Fruit fly (Drosophila melanogaster) whole organism, embryonic: Measurements from ENCODE around the gene CG5639.

ENCODE experiments used
- Atf3 ChIP-seq: fragments of 200-800 bp; sonication (Bioruptor generic); optimal IDR thresholded peaks from 3 replicates; lab custom pipeline; 2016; ENCODE audit warnings: missing biosample characterization, missing genetic modification characterization
- B-H2 ChIP-seq: fragments of 200-800 bp; sonication (Bioruptor generic); optimal IDR thresholded peaks from 2 replicates; lab custom pipeline; 2018; ENCODE audit warnings: missing biosample characterization, mild to moderate bottlenecking, missing genetic modification characterization
- C15 ChIP-seq: fragments of 200-800 bp; sonication (Bioruptor generic); IDR thresholded peaks from 3 replicates; pipeline ENCODE4 v1.3.6; 2022; ENCODE audit warnings: missing biosample characterization, missing genetic modification characterization
- CG10147 ChIP-seq: fragments of 200-800 bp; sonication (Bioruptor generic); optimal IDR thresholded peaks from 2 replicates; lab custom pipeline; 2019; ENCODE audit warnings: missing biosample characterization, mild to moderate bottlenecking, missing genetic modification characterization, moderate library complexity
- CG10209 ChIP-seq: fragments of 200-800 bp; sonication (Bioruptor generic); optimal IDR thresholded peaks from 3 replicates; lab custom pipeline; 2017; ENCODE audit warnings: missing biosample characterization, mild to moderate bottlenecking, missing genetic modification characterization, missing genetic modification reagents
- CG11560 ChIP-seq: fragments of 200-800 bp; sonication (Bioruptor generic); IDR thresholded peaks from 3 replicates; pipeline ENCODE4 v1.3.6; 2022; ENCODE audit warnings: missing biosample characterization, missing genetic modification characterization
- CG12299 ChIP-seq: fragments of 200-800 bp; sonication (Bioruptor generic); optimal IDR thresholded peaks from 2 replicates; lab custom pipeline; 2018; ENCODE audit warnings: missing biosample characterization, mild to moderate bottlenecking, missing genetic modification characterization
- CG15269 ChIP-seq: fragments of 200-800 bp; sonication (Bioruptor generic); optimal IDR thresholded peaks from 2 replicates; lab custom pipeline; 2018; ENCODE audit warnings: missing biosample characterization, mild to moderate bottlenecking, missing genetic modification characterization, moderate library complexity
- CG1647 ChIP-seq: fragments of 200-800 bp; sonication (Bioruptor generic); optimal IDR thresholded peaks from 3 replicates; lab custom pipeline; 2016; ENCODE audit warnings: missing biosample characterization, missing genetic modification characterization
- CG16779 ChIP-seq: fragments of 200-800 bp; sonication (Bioruptor generic); IDR thresholded peaks from 2 replicates; pipeline ENCODE4 v1.3.6; 2022; ENCODE audit warnings: missing biosample characterization, missing genetic modification characterization
- CG17568 ChIP-seq: fragments of 200-800 bp; sonication (Bioruptor generic); optimal IDR thresholded peaks from 2 replicates; lab custom pipeline; 2018; ENCODE audit warnings: missing biosample characterization, mild to moderate bottlenecking, missing genetic modification characterization, moderate library complexity
- CG17612 ChIP-seq: fragments of 200-800 bp; sonication (Bioruptor generic); IDR thresholded peaks from 2 replicates; pipeline ENCODE4 v1.3.6; 2022; ENCODE audit warnings: missing biosample characterization, missing genetic modification characterization
- CG18262 ChIP-seq: fragments of 200-800 bp; optimal IDR thresholded peaks from 3 replicates; lab custom pipeline; 2019; ENCODE audit warnings: missing biosample characterization, mild to moderate bottlenecking, missing genetic modification characterization, moderate library complexity
- CG18619 ChIP-seq: fragments of 200-800 bp; sonication (Bioruptor generic); optimal IDR thresholded peaks from 3 replicates; lab custom pipeline; 2017; ENCODE audit warnings: missing biosample characterization, mild to moderate bottlenecking, missing genetic modification characterization
- CG30020 ChIP-seq: fragments of 200-800 bp; optimal IDR thresholded peaks from 2 replicates; lab custom pipeline; 2019; ENCODE audit warnings: missing biosample characterization, mild to moderate bottlenecking, missing genetic modification characterization, moderate library complexity
- CG3281 ChIP-seq: fragments of 200-800 bp; sonication (Bioruptor generic); optimal IDR thresholded peaks from 3 replicates; lab custom pipeline; 2017; ENCODE audit warnings: missing biosample characterization, mild to moderate bottlenecking, missing genetic modification characterization
- CG4820 ChIP-seq: fragments of 200-800 bp; sonication (Bioruptor generic); optimal IDR thresholded peaks from 3 replicates; lab custom pipeline; 2016; ENCODE audit warnings: missing biosample characterization, missing genetic modification characterization
- CG7556 ChIP-seq: fragments of 200-800 bp; sonication (Bioruptor generic); optimal IDR thresholded peaks from 2 replicates; lab custom pipeline; 2017; ENCODE audit warnings: missing biosample characterization, mild to moderate bottlenecking, missing genetic modification characterization
- CkIIα-i1 ChIP-seq: fragments of 200-800 bp; sonication (Bioruptor generic); IDR thresholded peaks from 2 replicates; pipeline ENCODE4 v1.3.6; 2022; ENCODE audit warnings: missing biosample characterization, missing genetic modification characterization
- D ChIP-seq, 2 experiments: fragments of 200-800 bp in 1 of 2; fragments of >200 bp in 1 of 2; sonication (Bioruptor generic) in 1 of 2; optimal IDR thresholded peaks; 2 replicates in 1 of 2; 3 replicates in 1 of 2; lab custom pipeline; 2017; ENCODE audit warnings: mild to moderate bottlenecking in 1 of 2, missing biosample characterization in 1 of 2, missing genetic modification characterization in 1 of 2, missing genetic modification reagents in 1 of 2
- Dbx ChIP-seq: fragments of 200-800 bp; sonication (Bioruptor generic); IDR thresholded peaks from 3 replicates; pipeline ENCODE4 v1.3.6; 2022; ENCODE audit warnings: missing biosample characterization, missing genetic modification characterization
- H2.0 ChIP-seq: fragments of 200-800 bp; sonication (Bioruptor generic); IDR thresholded peaks from 2 replicates; pipeline ENCODE4 v1.3.6; 2022; ENCODE audit warnings: missing biosample characterization, missing genetic modification characterization
- HmgZ ChIP-seq: fragments of 200-800 bp; sonication (Bioruptor generic); optimal IDR thresholded peaks from 2 replicates; lab custom pipeline; 2018; ENCODE audit warnings: missing biosample characterization, mild to moderate bottlenecking, missing genetic modification characterization
- Hmr ChIP-seq: fragments of 200-800 bp; sonication (Bioruptor generic); optimal IDR thresholded peaks from 3 replicates; lab custom pipeline; 2017; ENCODE audit warnings: mild to moderate bottlenecking, missing biosample characterization, missing genetic modification reagents, missing genetic modification characterization
- MBD-R2 ChIP-seq: fragments of 200-800 bp; sonication (Bioruptor generic); IDR thresholded peaks from 2 replicates; pipeline ENCODE4 v1.3.6; 2022; ENCODE audit warnings: missing biosample characterization, missing genetic modification characterization
- Rx ChIP-seq: fragments of 200-800 bp; sonication (Bioruptor generic); IDR thresholded peaks from 2 replicates; pipeline ENCODE4 v1.3.6; 2022; ENCODE audit warnings: missing biosample characterization, missing genetic modification characterization
- Stat92E ChIP-seq, 3 experiments: fragments of >200 bp in 2 of 3; fragments of 200-800 bp in 1 of 3; sonication (Bioruptor generic) in 1 of 3; optimal IDR thresholded peaks; 2 replicates each; lab custom pipeline; 2017 to 2019; ENCODE audit warnings: missing biosample characterization in 3 of 3, missing genetic modification characterization in 3 of 3, mild to moderate bottlenecking in 1 of 3, moderate library complexity in 1 of 3
- Trl ChIP-seq, 3 experiments: fragments of >200 bp in 2 of 3; fragments of 200-800 bp in 1 of 3; sonication (Bioruptor generic) in 1 of 3; optimal IDR thresholded peaks; 2 replicates in 1 of 3; 3 replicates in 2 of 3; lab custom pipeline; 2016 to 2017; ENCODE audit warnings: missing biosample characterization in 1 of 3, missing genetic modification characterization in 1 of 3
- Xrp1 ChIP-seq: fragments of 200-800 bp; sonication (Bioruptor generic); IDR thresholded peaks from 2 replicates; pipeline ENCODE4 v1.3.6; 2022; ENCODE audit warnings: missing biosample characterization, missing genetic modification characterization
- bbx ChIP-seq: fragments of 200-800 bp; sonication (Bioruptor generic); IDR thresholded peaks from 2 replicates; pipeline ENCODE4 v1.3.6; 2022; ENCODE audit warnings: missing biosample characterization, missing genetic modification characterization; ENCODE audit not compliant: partially characterized antibody
- crp ChIP-seq, 2 experiments: fragments of 200-800 bp; sonication (Bioruptor generic); optimal IDR thresholded peaks; 2 replicates in 1 of 2; 3 replicates in 1 of 2; lab custom pipeline; 2017; ENCODE audit warnings: missing biosample characterization in 2 of 2, missing genetic modification characterization in 2 of 2, mild to moderate bottlenecking in 1 of 2, moderate library complexity in 1 of 2
- fu2 ChIP-seq: fragments of 200-800 bp; sonication (Bioruptor generic); optimal IDR thresholded peaks from 2 replicates; lab custom pipeline; 2016; ENCODE audit warnings: missing biosample characterization, missing genetic modification characterization
- inv ChIP-seq: fragments of 200-800 bp; sonication (Bioruptor generic); IDR thresholded peaks from 2 replicates; pipeline ENCODE4 v1.3.6; 2022; ENCODE audit warnings: missing biosample characterization, missing genetic modification characterization; ENCODE audit not compliant: partially characterized antibody
- lmd ChIP-seq: fragments of 200-800 bp; sonication (Bioruptor generic); IDR thresholded peaks from 2 replicates; pipeline ENCODE4 v1.3.6; 2022; ENCODE audit warnings: missing biosample characterization, missing genetic modification characterization
- mam ChIP-seq: fragments of 200-800 bp; sonication (Bioruptor generic); optimal IDR thresholded peaks from 3 replicates; lab custom pipeline; 2016; ENCODE audit warnings: missing biosample characterization, missing genetic modification characterization
- mld ChIP-seq: fragments of 200-800 bp; sonication (Bioruptor generic); IDR thresholded peaks from 3 replicates; pipeline ENCODE4 v1.3.6; 2022; ENCODE audit warnings: missing biosample characterization, missing genetic modification characterization; ENCODE audit not compliant: partially characterized antibody
- salm ChIP-seq: fragments of 200-800 bp; sonication (Bioruptor generic); optimal IDR thresholded peaks from 2 replicates; lab custom pipeline; 2018; ENCODE audit warnings: missing biosample characterization, mild to moderate bottlenecking, missing genetic modification characterization
- sd ChIP-seq: fragments of 200-800 bp; sonication (Bioruptor generic); optimal IDR thresholded peaks from 3 replicates; lab custom pipeline; 2018; ENCODE audit warnings: missing biosample characterization, mild to moderate bottlenecking, missing genetic modification characterization, moderate library complexity
- shn ChIP-seq: fragments of 200-800 bp; sonication (Bioruptor generic); optimal IDR thresholded peaks from 3 replicates; lab custom pipeline; 2016; ENCODE audit warnings: missing biosample characterization, missing genetic modification characterization
- so ChIP-seq: fragments of 200-800 bp; sonication (Bioruptor generic); IDR thresholded peaks from 3 replicates; pipeline ENCODE4 v1.3.6; 2022; ENCODE audit warnings: missing biosample characterization, missing genetic modification characterization
- tin ChIP-seq: fragments of 200-800 bp; sonication (Bioruptor generic); optimal IDR thresholded peaks from 3 replicates; lab custom pipeline; 2016; ENCODE audit warnings: missing biosample characterization, missing genetic modification characterization
- tio ChIP-seq: fragments of 200-800 bp; sonication (Bioruptor generic); optimal IDR thresholded peaks from 2 replicates; lab custom pipeline; 2017; ENCODE audit warnings: missing biosample characterization, missing genetic modification characterization, inconsistent platforms
- tll ChIP-seq, 2 experiments: fragments of 200-800 bp in 1 of 2; fragments of >200 bp in 1 of 2; sonication (Bioruptor generic) in 1 of 2; optimal IDR thresholded peaks; 2 replicates each; lab custom pipeline; 2017 to 2019; ENCODE audit warnings: missing biosample characterization in 2 of 2, missing genetic modification characterization in 2 of 2, mild to moderate bottlenecking in 1 of 2, moderate library complexity in 1 of 2
- tna ChIP-seq: fragments of 200-800 bp; sonication (Bioruptor generic); IDR thresholded peaks from 2 replicates; pipeline ENCODE4 v1.3.6; 2022; ENCODE audit warnings: missing biosample characterization, missing genetic modification characterization; ENCODE audit not compliant: partially characterized antibody
- unc-4 ChIP-seq: fragments of 200-800 bp; sonication (Bioruptor generic); IDR thresholded peaks from 2 replicates; pipeline ENCODE4 v1.3.6; 2022; ENCODE audit warnings: missing biosample characterization, missing genetic modification characterization; ENCODE audit not compliant: partially characterized antibody
- vvl ChIP-seq: fragments of 200-800 bp; sonication (Bioruptor generic); IDR thresholded peaks from 2 replicates; pipeline ENCODE4 v1.3.6; 2022; ENCODE audit warnings: missing biosample characterization, missing genetic modification characterization
- zen ChIP-seq: fragments of 200-800 bp; sonication (Bioruptor generic); optimal IDR thresholded peaks from 3 replicates; lab custom pipeline; 2018; ENCODE audit warnings: missing biosample characterization, mild to moderate bottlenecking, missing genetic modification characterization, moderate library complexity

The CG5639 gene

dm6 chr3R:27607218-27607929 lies 11.4 kb upstream of the CG5639 start, which contains the start of the genes dsd and Tusp (continued):
- TF ChIP-seq CG16779 (GFP tag; lab: Robert Waterston, UW) (0 out of 2 replicates have a peak, but pooled peaks have one; percentile 45), Xrp1 (GFP tag; lab: Robert Waterston, UW) (peak; percentile 79), unc-4 (GFP tag; lab: Robert Waterston, UW) (peak; percentile 56), vvl (peak; percentile 82), CG11560 (tag; lab: Robert Waterston, UW) (no peak), D (optimal IDR thresholded peaks at IDR 0.05; lab: Kevin White, UChicago) (no peak), D (GFP tag; optimal IDR thresholded peaks at IDR 0.05; lab: Kevin White, UChicago) (peak; percentile 62), Trl (optimal IDR thresholded peaks at IDR 0.05; lab: Kevin White, UChicago) (no peak), Trl (GFP tag; optimal IDR thresholded peaks at IDR 0.05; lab: Kevin White, UChicago) (peak; percentile 81), lmd (GFP tag; lab: Robert Waterston, UW) (peak; percentile 72), Atf3 (peak; percentile 58), tll (GFP tag; optimal IDR thresholded peaks at IDR 0.05; lab: Kevin White, UChicago) (no peak), H2.0 (GFP tag; lab: Robert Waterston, UW) (peak; percentile 78), mld (GFP tag; lab: Robert Waterston, UW) (no peak), zen (tag; lab: Kevin White, UChicago) (peak; percentile 48), sd (tag; lab: Kevin White, UChicago) (no peak), tin (GFP tag; lab: Kevin White, UChicago) (peak; percentile 84), CG4820 (GFP tag; lab: Kevin White, UChicago) (peak; percentile 68), B-H2 (GFP tag; lab: Kevin White, UChicago) (peak; percentile 73), CG10147 (GFP tag; lab: Kevin White, UChicago) (peak; percentile 36), MBD-R2 (peak; percentile 88), CG30020 (tag; lab: Kevin White, UChicago) (peak; percentile 58), CG17568 (GFP tag; lab: Kevin White, UChicago) (peak; percentile 0), inv (GFP tag; lab: Robert Waterston, UW) (peak; percentile 62), shn (GFP tag; lab: Kevin White, UChicago) (peak; percentile 75), C15 (GFP tag; lab: Robert Waterston, UW) (no peak), CG7556 (GFP tag; lab: Kevin White, UChicago) (peak; percentile 78), crp (GFP tag; optimal IDR thresholded peaks at IDR 0.05; lab: Kevin White, UChicago) (peak in 1 of 2 experiments; percentile 55), HmgZ (tag; lab: Kevin White, UChicago) (peak; percentile 69), tio (peak; percentile 70), Dbx (GFP tag; lab: Robert Waterston, UW) (peak; percentile 87), CG18619 (GFP tag; lab: Kevin White, UChicago) (peak; percentile 63), CG17612 (GFP tag; lab: Robert Waterston, UW) (0 out of 2 replicates have a peak, but pooled peaks have one; percentile 17), CG10209 (GFP tag; lab: Kevin White, UChicago) (peak; percentile 79), bbx (peak; percentile 11; the same call in 1 of the 2 replicates), CG12299 (tag; lab: Kevin White, UChicago) (peak; percentile 28), CG1647 (GFP tag; lab: Kevin White, UChicago) (peak; percentile 49), tna (peak; percentile 24; the same call in 1 of the 2 replicates), salm (tag; lab: Kevin White, UChicago) (no peak), CkIIα-i1 (no peak), CG15269 (peak; percentile 71), Hmr (GFP tag; lab: Kevin White, UChicago) (peak; percentile 82), CG18262 (tag; lab: Kevin White, UChicago) (peak; percentile 72), so (peak; percentile 68; the same call in 1 of the 3 replicates), mam (peak; percentile 85), Rx (peak; percentile 68), CG3281 (GFP tag; lab: Kevin White, UChicago) (peak; percentile 57), Stat92E (GFP tag; optimal IDR thresholded peaks at IDR 0.05; lab: Kevin White, UChicago) (no peak), fu2 (GFP tag; lab: Kevin White, UChicago) (peak; percentile 71)
